Fruit fly (Drosophila melanogaster) whole organism, embryonic: ENCODE measurements around the gene Pmm2.
A peak's percentile ranks its signal among the peaks of the same experiment; 100 is the strongest.

Experiments
- B-H2 ChIP-seq: fragments of 200-800 bp; sonication (Bioruptor generic); optimal IDR thresholded peaks from 2 replicates; lab custom pipeline; 2018; ENCODE audit warnings: missing biosample characterization, mild to moderate bottlenecking, missing genetic modification characterization
- CG10654 ChIP-seq: fragments of 200-800 bp; sonication (Bioruptor generic); optimal IDR thresholded peaks from 2 replicates; lab custom pipeline; 2016; ENCODE audit warnings: missing biosample characterization, missing genetic modification characterization
- CG11085 ChIP-seq: fragments of 200-800 bp; sonication (Bioruptor generic); IDR thresholded peaks from 2 replicates; pipeline ENCODE4 v1.3.6; 2022; ENCODE audit warnings: missing biosample characterization, missing genetic modification characterization
- CG11093 ChIP-seq: fragments of 200-800 bp; sonication (Bioruptor generic); IDR thresholded peaks from 3 replicates; pipeline ENCODE4 v1.3.6; 2022; ENCODE audit warnings: missing biosample characterization, missing genetic modification characterization
- CG11398 ChIP-seq: fragments of 200-800 bp; sonication (Bioruptor generic); optimal IDR thresholded peaks from 2 replicates; lab custom pipeline; 2016; ENCODE audit warnings: missing biosample characterization, missing genetic modification characterization
- CG12236 ChIP-seq: fragments of 200-800 bp; sonication (Bioruptor generic); optimal IDR thresholded peaks from 2 replicates; lab custom pipeline; 2016; ENCODE audit warnings: missing biosample characterization, missing genetic modification characterization
- CG12769 ChIP-seq: fragments of 200-800 bp; sonication (Bioruptor generic); optimal IDR thresholded peaks from 2 replicates; lab custom pipeline; 2019; ENCODE audit warnings: missing biosample characterization, mild to moderate bottlenecking, missing genetic modification characterization, moderate library complexity
- CG13296 ChIP-seq: fragments of 200-800 bp; sonication (Bioruptor generic); optimal IDR thresholded peaks from 3 replicates; lab custom pipeline; 2018; ENCODE audit warnings: missing biosample characterization, mild to moderate bottlenecking, missing genetic modification characterization
- CG13775 ChIP-seq: fragments of 200-800 bp; sonication (Bioruptor generic); optimal IDR thresholded peaks from 3 replicates; lab custom pipeline; 2017; ENCODE audit warnings: missing biosample characterization, mild to moderate bottlenecking, missing genetic modification characterization
- CG15011 ChIP-seq: fragments of 200-800 bp; sonication (Bioruptor generic); optimal IDR thresholded peaks from 3 replicates; lab custom pipeline; 2018; ENCODE audit warnings: missing biosample characterization, mild to moderate bottlenecking, missing genetic modification characterization
- CG15601 ChIP-seq: fragments of 200-800 bp; sonication (Bioruptor generic); optimal IDR thresholded peaks from 3 replicates; lab custom pipeline; 2019; ENCODE audit warnings: missing biosample characterization, mild to moderate bottlenecking, missing genetic modification characterization, moderate library complexity
- CG1602 ChIP-seq: fragments of 200-800 bp; sonication (Bioruptor generic); optimal IDR thresholded peaks from 3 replicates; lab custom pipeline; 2016; ENCODE audit warnings: missing biosample characterization, missing genetic modification characterization
- CG3281 ChIP-seq: fragments of 200-800 bp; sonication (Bioruptor generic); optimal IDR thresholded peaks from 3 replicates; lab custom pipeline; 2017; ENCODE audit warnings: missing biosample characterization, mild to moderate bottlenecking, missing genetic modification characterization
- CG3995 ChIP-seq: fragments of 200-800 bp; sonication (Bioruptor generic); optimal IDR thresholded peaks from 3 replicates; lab custom pipeline; 2016; ENCODE audit warnings: missing biosample characterization, missing genetic modification characterization
- CG42726 ChIP-seq: fragments of 200-800 bp; sonication (Bioruptor generic); IDR thresholded peaks from 2 replicates; pipeline ENCODE4 v1.3.6; 2022; ENCODE audit warnings: missing biosample characterization, missing genetic modification characterization; ENCODE audit not compliant: partially characterized antibody
- CG7357 ChIP-seq: fragments of 200-800 bp; sonication (Bioruptor generic); IDR thresholded peaks from 3 replicates; pipeline ENCODE4 v1.3.6; 2022; ENCODE audit warnings: missing biosample characterization, missing genetic modification characterization
- CG7556 ChIP-seq: fragments of 200-800 bp; sonication (Bioruptor generic); optimal IDR thresholded peaks from 2 replicates; lab custom pipeline; 2017; ENCODE audit warnings: missing biosample characterization, mild to moderate bottlenecking, missing genetic modification characterization
- CG7839 ChIP-seq: fragments of 200-800 bp; sonication (Bioruptor generic); optimal IDR thresholded peaks from 3 replicates; lab custom pipeline; 2018; ENCODE audit warnings: missing biosample characterization, mild to moderate bottlenecking, missing genetic modification characterization, moderate library complexity
- CG8290 ChIP-seq, 3 experiments: fragments of 200-800 bp; sonication (Bioruptor generic); optimal IDR thresholded peaks; 2 replicates each; lab custom pipeline; 2016 to 2019; ENCODE audit warnings: missing biosample characterization in 3 of 3, missing genetic modification characterization in 3 of 3, mild to moderate bottlenecking in 2 of 3, moderate library complexity in 1 of 3
- CG8388 ChIP-seq: fragments of 200-800 bp; sonication (Bioruptor generic); optimal IDR thresholded peaks from 2 replicates; lab custom pipeline; 2019; ENCODE audit warnings: missing biosample characterization, mild to moderate bottlenecking, missing genetic modification characterization, moderate library complexity
- Dip3 ChIP-seq: fragments of 200-800 bp; sonication (Bioruptor generic); optimal IDR thresholded peaks from 3 replicates; lab custom pipeline; 2016; ENCODE audit warnings: missing biosample characterization, missing genetic modification characterization
- Doc2 ChIP-seq: fragments of 200-800 bp; sonication (Bioruptor generic); IDR thresholded peaks from 2 replicates; pipeline ENCODE4 v1.3.6; 2022; ENCODE audit warnings: missing biosample characterization, missing genetic modification characterization
- Ets97D ChIP-seq: fragments of 200-800 bp; sonication (Bioruptor generic); optimal IDR thresholded peaks from 3 replicates; lab custom pipeline; 2016; ENCODE audit warnings: missing biosample characterization, missing genetic modification characterization
- H15 ChIP-seq: fragments of 200-800 bp; sonication (Bioruptor generic); IDR thresholded peaks from 3 replicates; pipeline ENCODE4 v1.3.6; 2022; ENCODE audit warnings: missing biosample characterization, missing genetic modification characterization
- H2.0 ChIP-seq: fragments of 200-800 bp; sonication (Bioruptor generic); IDR thresholded peaks from 2 replicates; pipeline ENCODE4 v1.3.6; 2022; ENCODE audit warnings: missing biosample characterization, missing genetic modification characterization
- Hr78 ChIP-seq, 2 experiments: fragments of 200-800 bp in 1 of 2; fragments of >200 bp in 1 of 2; sonication (Bioruptor generic) in 1 of 2; optimal IDR thresholded peaks; 2 replicates each; lab custom pipeline; 2017 to 2019; ENCODE audit warnings: missing biosample characterization in 2 of 2, missing genetic modification characterization in 2 of 2, mild to moderate bottlenecking in 1 of 2, moderate library complexity in 1 of 2
- Lpt ChIP-seq: fragments of >200 bp; optimal IDR thresholded peaks from 2 replicates; lab custom pipeline; 2018; ENCODE audit warnings: missing biosample characterization, missing genetic modification characterization
- Max ChIP-seq: fragments of 200-800 bp; sonication (Bioruptor generic); optimal IDR thresholded peaks from 2 replicates; lab custom pipeline; 2016; ENCODE audit warnings: missing biosample characterization, mild to moderate bottlenecking, missing genetic modification characterization
- NC2β ChIP-seq: fragments of 200-800 bp; sonication (Bioruptor generic); optimal IDR thresholded peaks from 2 replicates; lab custom pipeline; 2016; ENCODE audit warnings: missing biosample characterization, missing genetic modification characterization
- Nf-YA ChIP-seq: fragments of 200-800 bp; sonication (Bioruptor generic); IDR thresholded peaks from 2 replicates; pipeline ENCODE4 v1.3.6; 2022; ENCODE audit warnings: missing biosample characterization, missing genetic modification characterization
- Ptx1 ChIP-seq: fragments of 200-800 bp; sonication (Bioruptor generic); IDR thresholded peaks from 2 replicates; pipeline ENCODE4 v1.3.6; 2022; ENCODE audit warnings: missing biosample characterization, missing genetic modification characterization
- Sin3A ChIP-seq: fragments of >200 bp; optimal IDR thresholded peaks from 2 replicates; lab custom pipeline; 2018
- TFAM ChIP-seq: fragments of 200-800 bp; sonication (Bioruptor generic); optimal IDR thresholded peaks from 2 replicates; lab custom pipeline; 2017; ENCODE audit warnings: missing biosample characterization, missing genetic modification characterization, inconsistent platforms
- YL-1 ChIP-seq: fragments of 200-800 bp; sonication (Bioruptor generic); optimal IDR thresholded peaks from 3 replicates; lab custom pipeline; 2017; ENCODE audit warnings: missing biosample characterization, mild to moderate bottlenecking, missing genetic modification characterization
- abd-A ChIP-seq: fragments of 200-800 bp; sonication (Bioruptor generic); optimal IDR thresholded peaks from 3 replicates; lab custom pipeline; 2019; ENCODE audit warnings: missing biosample characterization, mild to moderate bottlenecking, missing genetic modification characterization, moderate library complexity
- ash1 ChIP-seq: fragments of 200-800 bp; sonication (Bioruptor generic); optimal IDR thresholded peaks from 2 replicates; lab custom pipeline; 2018; ENCODE audit warnings: missing biosample characterization, mild to moderate bottlenecking, missing genetic modification characterization
- croc ChIP-seq: fragments of 200-800 bp; sonication (Bioruptor generic); conservative IDR thresholded peaks from 3 replicates; pipeline ENCODE4 v1.3.6; 2022; ENCODE audit warnings: missing biosample characterization, missing genetic modification characterization
- da ChIP-seq: fragments of 200-800 bp; sonication (Bioruptor generic); optimal IDR thresholded peaks from 2 replicates; lab custom pipeline; 2016; ENCODE audit warnings: missing biosample characterization, missing genetic modification characterization
- dati ChIP-seq: fragments of 200-800 bp; sonication (Bioruptor generic); IDR thresholded peaks from 2 replicates; pipeline ENCODE4 v1.3.6; 2022; ENCODE audit warnings: missing biosample characterization, missing genetic modification characterization
- dpn ChIP-seq, 2 experiments: fragments of 200-800 bp; sonication (Bioruptor generic); optimal IDR thresholded peaks; 3 replicates each; lab custom pipeline; 2016; ENCODE audit warnings: missing biosample characterization in 2 of 2, missing genetic modification characterization in 2 of 2
- dysf ChIP-seq: fragments of 200-800 bp; sonication (Bioruptor generic); IDR thresholded peaks from 3 replicates; pipeline ENCODE4 v1.3.6; 2022; ENCODE audit warnings: missing biosample characterization, missing genetic modification characterization
- ems ChIP-seq: fragments of 200-800 bp; sonication (Bioruptor generic); optimal IDR thresholded peaks from 3 replicates; lab custom pipeline; 2016; ENCODE audit warnings: missing biosample characterization, missing genetic modification characterization
- gem ChIP-seq: fragments of 200-800 bp; sonication (Bioruptor generic); optimal IDR thresholded peaks from 2 replicates; lab custom pipeline; 2019; ENCODE audit warnings: missing biosample characterization, mild to moderate bottlenecking, missing genetic modification characterization, moderate library complexity
- gfzf ChIP-seq: fragments of 200-800 bp; sonication (Bioruptor generic); optimal IDR thresholded peaks from 2 replicates; lab custom pipeline; 2016; ENCODE audit warnings: missing biosample characterization, mild to moderate bottlenecking, missing genetic modification characterization, moderate library complexity
- hth ChIP-seq: fragments of >200 bp; optimal IDR thresholded peaks from 2 replicates; lab custom pipeline; 2017; ENCODE audit warnings: inconsistent platforms
- ken ChIP-seq: fragments of 200-800 bp; sonication (Bioruptor generic); IDR thresholded peaks from 3 replicates; pipeline ENCODE4 v1.3.6; 2022; ENCODE audit warnings: missing biosample characterization, missing genetic modification characterization
- lmd ChIP-seq: fragments of 200-800 bp; sonication (Bioruptor generic); IDR thresholded peaks from 2 replicates; pipeline ENCODE4 v1.3.6; 2022; ENCODE audit warnings: missing biosample characterization, missing genetic modification characterization
- nau ChIP-seq: fragments of 200-800 bp; sonication (Bioruptor generic); optimal IDR thresholded peaks from 3 replicates; lab custom pipeline; 2017; ENCODE audit warnings: missing biosample characterization, mild to moderate bottlenecking, missing genetic modification characterization, missing genetic modification reagents
- pnt ChIP-seq: fragments of 200-800 bp; sonication (Bioruptor generic); optimal IDR thresholded peaks from 3 replicates; lab custom pipeline; 2016; ENCODE audit warnings: missing biosample characterization, missing genetic modification characterization
- repo ChIP-seq: fragments of 200-800 bp; sonication (Bioruptor generic); optimal IDR thresholded peaks from 2 replicates; lab custom pipeline; 2016; ENCODE audit warnings: missing biosample characterization, missing genetic modification characterization
- ssp ChIP-seq: fragments of 200-800 bp; sonication (Bioruptor generic); IDR thresholded peaks from 2 replicates; pipeline ENCODE4 v1.3.6; 2022; ENCODE audit warnings: missing biosample characterization, missing genetic modification characterization
- tgo ChIP-seq: fragments of 200-800 bp; sonication (Bioruptor generic); IDR thresholded peaks from 3 replicates; pipeline ENCODE4 v1.3.6; 2022; ENCODE audit warnings: missing biosample characterization, missing genetic modification characterization
- zfh2 ChIP-seq: fragments of 200-800 bp; sonication (Bioruptor generic); optimal IDR thresholded peaks from 2 replicates; lab custom pipeline; 2016; ENCODE audit warnings: missing biosample characterization, missing genetic modification characterization

Pmm2 gene

dm6 chr3L:12484948-12485347 is 49.4 kb upstream of the Pmm2 start, which contains the start of gene CG10663 (continued):
- TF ChIP-seq CG15011 (GFP tag; lab: Kevin White, UChicago) (no peak), lmd (no peak; the same call in 1 of the 2 replicates), gem (tag; lab: Kevin White, UChicago) (peak; percentile 5), ash1 (no peak), hth (no peak), CG7357 (no peak), CG12769 (peak; percentile 88), CG3281 (GFP tag; lab: Kevin White, UChicago) (no peak), dysf (GFP tag; lab: Robert Waterston, UW) (no peak), pnt (GFP tag; lab: Kevin White, UChicago) (no peak), CG13775 (GFP tag; lab: Kevin White, UChicago) (no peak), B-H2 (GFP tag; lab: Kevin White, UChicago) (no peak), TFAM (no peak), croc (GFP tag; lab: Robert Waterston, UW) (no peak), CG8290 (GFP tag; optimal IDR thresholded peaks at IDR 0.05; lab: Kevin White, UChicago) (no peak), CG8290 (tag; optimal IDR thresholded peaks at IDR 0.05; lab: Kevin White, UChicago) (peak in 1 of 2 experiments; percentile 54), nau (GFP tag; lab: Kevin White, UChicago) (peak; percentile 5), CG7556 (GFP tag; lab: Kevin White, UChicago) (no peak), CG7839 (peak; percentile 4), repo (GFP tag; lab: Kevin White, UChicago) (no peak), Nf-YA (no peak), Lpt (GFP tag; lab: Kevin White, UChicago) (no peak), ssp (no peak), zfh2 (GFP tag; lab: Kevin White, UChicago) (no peak), CG12236 (GFP tag; lab: Kevin White, UChicago) (no peak), gfzf (no peak), Hr78 (GFP tag; optimal IDR thresholded peaks at IDR 0.05; lab: Kevin White, UChicago) (no peak), abd-A (tag; lab: Kevin White, UChicago) (no peak), da (GFP tag; lab: Kevin White, UChicago) (no peak), Max (peak; percentile 10), CG11093 (no peak), CG8388 (GFP tag; lab: Kevin White, UChicago) (no peak), CG10654 (GFP tag; lab: Kevin White, UChicago) (no peak), dati (GFP tag; lab: Robert Waterston, UW) (no peak), CG11085 (GFP tag; lab: Robert Waterston, UW) (no peak), Sin3A (no peak), CG11398 (GFP tag; lab: Kevin White, UChicago) (no peak), ems (GFP tag; lab: Kevin White, UChicago) (no peak), Ets97D (GFP tag; lab: Kevin White, UChicago) (no peak), NC2β (GFP tag; lab: Kevin White, UChicago) (no peak), CG1602 (GFP tag; lab: Kevin White, UChicago) (no peak), Dip3 (no peak), ken (GFP tag; lab: Robert Waterston, UW) (no peak), CG13296 (GFP tag; lab: Kevin White, UChicago) (no peak), CG3995 (no peak), CG42726 (0 out of 2 replicates have a peak, but pooled peaks have one; percentile 13), tgo (GFP tag; lab: Robert Waterston, UW) (no peak; the same call in 2 of the 3 replicates), YL-1 (GFP tag; lab: Kevin White, UChicago) (no peak), CG15601 (tag; lab: Kevin White, UChicago) (no peak), H15 (GFP tag; lab: Robert Waterston, UW) (0 out of 3 replicates have a peak, but pooled peaks have one; percentile 30), Doc2 (no peak), H2.0 (no peak), dpn (GFP tag; optimal IDR thresholded peaks at IDR 0.05; lab: Kevin White, UChicago) (no peak), Ptx1 (GFP tag; lab: Robert Waterston, UW) (no peak)
